Fruit fly (Drosophila melanogaster) whole organism, embryonic: ENCODE results near the gene Spx.
A peak's percentile ranks its signal among the peaks of the same experiment; 100 is the strongest.

Experiments used
- BtbVII ChIP-seq: fragments of 200-800 bp; sonication (Bioruptor generic); optimal IDR thresholded peaks from 3 replicates; lab custom pipeline; 2017; ENCODE audit warnings: missing biosample characterization, mild to moderate bottlenecking, missing genetic modification characterization
- C15 ChIP-seq: fragments of 200-800 bp; sonication (Bioruptor generic); IDR thresholded peaks from 3 replicates; pipeline ENCODE4 v1.3.6; 2022; ENCODE audit warnings: missing biosample characterization, missing genetic modification characterization
- CG12236 ChIP-seq: fragments of 200-800 bp; sonication (Bioruptor generic); optimal IDR thresholded peaks from 2 replicates; lab custom pipeline; 2016; ENCODE audit warnings: missing biosample characterization, missing genetic modification characterization
- CG1233 ChIP-seq: fragments of 200-800 bp; sonication (Bioruptor generic); optimal IDR thresholded peaks from 4 replicates; lab custom pipeline; 2018; ENCODE audit warnings: missing biosample characterization, mild to moderate bottlenecking, missing genetic modification characterization
- CG12769 ChIP-seq: fragments of 200-800 bp; sonication (Bioruptor generic); optimal IDR thresholded peaks from 2 replicates; lab custom pipeline; 2019; ENCODE audit warnings: missing biosample characterization, mild to moderate bottlenecking, missing genetic modification characterization, moderate library complexity
- CG13296 ChIP-seq: fragments of 200-800 bp; sonication (Bioruptor generic); optimal IDR thresholded peaks from 3 replicates; lab custom pipeline; 2018; ENCODE audit warnings: missing biosample characterization, mild to moderate bottlenecking, missing genetic modification characterization
- CG14860 ChIP-seq: fragments of 200-800 bp; sonication (Bioruptor generic); IDR thresholded peaks from 3 replicates; pipeline ENCODE4 v1.3.6; 2022; ENCODE audit warnings: missing biosample characterization, missing genetic modification characterization; ENCODE audit not compliant: partially characterized antibody
- CG16779 ChIP-seq: fragments of 200-800 bp; sonication (Bioruptor generic); IDR thresholded peaks from 2 replicates; pipeline ENCODE4 v1.3.6; 2022; ENCODE audit warnings: missing biosample characterization, missing genetic modification characterization
- CG1832 ChIP-seq: fragments of 200-800 bp; sonication (Bioruptor generic); optimal IDR thresholded peaks from 2 replicates; lab custom pipeline; 2017; ENCODE audit warnings: missing biosample characterization, mild to moderate bottlenecking, missing genetic modification characterization, inconsistent platforms
- CG2116 ChIP-seq: fragments of 200-800 bp; sonication (Bioruptor generic); optimal IDR thresholded peaks from 3 replicates; lab custom pipeline; 2018; ENCODE audit warnings: missing biosample characterization, mild to moderate bottlenecking, missing genetic modification characterization
- CG34224 ChIP-seq: fragments of 200-800 bp; sonication (Bioruptor generic); IDR thresholded peaks from 3 replicates; pipeline ENCODE4 v1.3.6; 2022; ENCODE audit warnings: missing biosample characterization, missing genetic modification characterization; ENCODE audit not compliant: partially characterized antibody
- CG34422 ChIP-seq: fragments of 200-800 bp; sonication (Bioruptor generic); IDR thresholded peaks from 3 replicates; pipeline ENCODE4 v1.3.6; 2022; ENCODE audit warnings: missing biosample characterization, missing genetic modification characterization
- CG7357 ChIP-seq: fragments of 200-800 bp; sonication (Bioruptor generic); IDR thresholded peaks from 3 replicates; pipeline ENCODE4 v1.3.6; 2022; ENCODE audit warnings: missing biosample characterization, missing genetic modification characterization
- CG9437 ChIP-seq: fragments of 200-800 bp; sonication (Bioruptor generic); optimal IDR thresholded peaks from 2 replicates; lab custom pipeline; 2018; ENCODE audit warnings: missing biosample characterization, mild to moderate bottlenecking, missing genetic modification characterization
- CG9817 ChIP-seq: fragments of 200-800 bp; sonication (Bioruptor generic); optimal IDR thresholded peaks from 2 replicates; lab custom pipeline; 2018; ENCODE audit warnings: missing biosample characterization, mild to moderate bottlenecking, missing genetic modification characterization, moderate library complexity
- CG9932 ChIP-seq: fragments of 200-800 bp; sonication (Bioruptor generic); IDR thresholded peaks from 2 replicates; pipeline ENCODE4 v1.3.6; 2022; ENCODE audit warnings: missing biosample characterization, missing genetic modification characterization
- HLH3B ChIP-seq: fragments of 200-800 bp; sonication (Bioruptor generic); IDR thresholded peaks from 2 replicates; pipeline ENCODE4 v1.3.6; 2022; ENCODE audit warnings: missing biosample characterization, missing genetic modification characterization
- HmgZ ChIP-seq: fragments of 200-800 bp; sonication (Bioruptor generic); optimal IDR thresholded peaks from 2 replicates; lab custom pipeline; 2018; ENCODE audit warnings: missing biosample characterization, mild to moderate bottlenecking, missing genetic modification characterization
- Meics ChIP-seq: fragments of 200-800 bp; sonication (Bioruptor generic); optimal IDR thresholded peaks from 2 replicates; lab custom pipeline; 2017; ENCODE audit warnings: missing biosample characterization, mild to moderate bottlenecking, missing genetic modification characterization
- Mrtf ChIP-seq: fragments of 200-800 bp; sonication (Bioruptor generic); IDR thresholded peaks from 3 replicates; pipeline ENCODE4 v1.3.6; 2022; ENCODE audit warnings: missing biosample characterization, missing genetic modification characterization
- Neu2 ChIP-seq: fragments of 200-800 bp; sonication (Bioruptor generic); optimal IDR thresholded peaks from 3 replicates; lab custom pipeline; 2016; ENCODE audit warnings: missing biosample characterization, missing genetic modification characterization, borderline replicate concordance
- Opbp ChIP-seq: fragments of 200-800 bp; sonication (Bioruptor generic); IDR thresholded peaks from 3 replicates; pipeline ENCODE4 v1.3.6; 2022; ENCODE audit warnings: missing biosample characterization, missing genetic modification characterization; ENCODE audit not compliant: partially characterized antibody
- Rfx ChIP-seq: fragments of 200-800 bp; sonication (Bioruptor generic); IDR thresholded peaks from 2 replicates; pipeline ENCODE4 v1.3.6; 2022; ENCODE audit warnings: missing biosample characterization, missing genetic modification characterization
- Scr ChIP-seq: fragments of 200-800 bp; sonication (Bioruptor generic); IDR thresholded peaks from 2 replicates; pipeline ENCODE4 v1.3.6; 2022; ENCODE audit warnings: missing biosample characterization, missing genetic modification characterization; ENCODE audit not compliant: partially characterized antibody
- Side ChIP-seq: fragments of 200-800 bp; sonication (Bioruptor generic); optimal IDR thresholded peaks from 2 replicates; lab custom pipeline; 2016; ENCODE audit warnings: missing biosample characterization, missing genetic modification characterization
- Taf1 ChIP-seq: fragments of 200-800 bp; sonication (Bioruptor generic); IDR thresholded peaks from 2 replicates; pipeline ENCODE4 v1.3.6; 2022; ENCODE audit warnings: missing biosample characterization, missing genetic modification characterization
- Vsx1 ChIP-seq: fragments of 200-800 bp; sonication (Bioruptor generic); optimal IDR thresholded peaks from 2 replicates; lab custom pipeline; 2017; ENCODE audit warnings: missing biosample characterization, mild to moderate bottlenecking, missing genetic modification characterization, missing genetic modification reagents
- YL-1 ChIP-seq: fragments of 200-800 bp; sonication (Bioruptor generic); optimal IDR thresholded peaks from 3 replicates; lab custom pipeline; 2017; ENCODE audit warnings: missing biosample characterization, mild to moderate bottlenecking, missing genetic modification characterization
- ase ChIP-seq: fragments of 200-800 bp; sonication (Bioruptor generic); IDR thresholded peaks from 3 replicates; pipeline ENCODE4 v1.3.6; 2022; ENCODE audit warnings: missing biosample characterization, missing genetic modification characterization
- btn ChIP-seq: fragments of 200-800 bp; sonication (Bioruptor generic); optimal IDR thresholded peaks from 2 replicates; lab custom pipeline; 2016; ENCODE audit warnings: missing biosample characterization, missing genetic modification characterization
- cg ChIP-seq: fragments of 200-800 bp; sonication (Bioruptor generic); optimal IDR thresholded peaks from 3 replicates; lab custom pipeline; 2019; ENCODE audit warnings: missing biosample characterization, mild to moderate bottlenecking, missing genetic modification characterization, moderate library complexity
- ci ChIP-seq: fragments of 200-800 bp; sonication (Bioruptor generic); IDR thresholded peaks from 3 replicates; pipeline ENCODE4 v1.3.6; 2022; ENCODE audit warnings: missing biosample characterization, missing genetic modification characterization
- disco-r ChIP-seq: fragments of 200-800 bp; sonication (Bioruptor generic); optimal IDR thresholded peaks from 2 replicates; lab custom pipeline; 2016; ENCODE audit warnings: missing biosample characterization, missing genetic modification characterization
- fd102C ChIP-seq: fragments of 200-800 bp; sonication (Bioruptor generic); optimal IDR thresholded peaks from 2 replicates; lab custom pipeline; 2018; ENCODE audit warnings: missing biosample characterization, mild to moderate bottlenecking, missing genetic modification characterization, moderate library complexity
- h ChIP-seq: fragments of >200 bp; optimal IDR thresholded peaks from 2 replicates; lab custom pipeline; 2017
- ham ChIP-seq: fragments of 200-800 bp; sonication (Bioruptor generic); IDR thresholded peaks from 2 replicates; pipeline ENCODE4 v1.3.6; 2022; ENCODE audit warnings: missing biosample characterization, missing genetic modification characterization
- ind ChIP-seq: fragments of 200-800 bp; sonication (Bioruptor generic); optimal IDR thresholded peaks from 3 replicates; lab custom pipeline; 2016; ENCODE audit warnings: missing biosample characterization, missing genetic modification characterization
- knrl ChIP-seq: fragments of 200-800 bp; sonication (Bioruptor generic); IDR thresholded peaks from 3 replicates; pipeline ENCODE4 v1.3.6; 2022; ENCODE audit warnings: missing biosample characterization, missing genetic modification characterization; ENCODE audit not compliant: partially characterized antibody
- lmd ChIP-seq: fragments of 200-800 bp; sonication (Bioruptor generic); IDR thresholded peaks from 2 replicates; pipeline ENCODE4 v1.3.6; 2022; ENCODE audit warnings: missing biosample characterization, missing genetic modification characterization
- lov ChIP-seq, 2 experiments: fragments of 200-800 bp in 1 of 2; fragments of >200 bp in 1 of 2; sonication (Bioruptor generic) in 1 of 2; IDR thresholded peaks in 1 of 2; optimal IDR thresholded peaks in 1 of 2; 2 replicates in 1 of 2; 3 replicates in 1 of 2; pipeline versions ENCODE4 v1.3.6 to Lab custom; 2017 to 2022; ENCODE audit warnings: missing biosample characterization in 1 of 2, missing genetic modification characterization in 1 of 2
- odd ChIP-seq: fragments of 200-800 bp; sonication (Bioruptor generic); optimal IDR thresholded peaks from 2 replicates; lab custom pipeline; 2017; ENCODE audit warnings: missing biosample characterization, mild to moderate bottlenecking, missing genetic modification characterization
- otp ChIP-seq: fragments of 200-800 bp; sonication (Bioruptor generic); IDR thresholded peaks from 3 replicates; pipeline ENCODE4, ENCODE4 v1.3.6; 2022; ENCODE audit warnings: missing biosample characterization, missing genetic modification characterization
- pzg ChIP-seq: fragments of 200-800 bp; sonication (Bioruptor generic); optimal IDR thresholded peaks from 3 replicates; lab custom pipeline; 2018; ENCODE audit warnings: missing biosample characterization, mild to moderate bottlenecking, missing genetic modification characterization, moderate library complexity
- ro ChIP-seq: fragments of 200-800 bp; sonication (Bioruptor generic); IDR thresholded peaks from 2 replicates; pipeline ENCODE4 v1.3.6; 2022; ENCODE audit warnings: missing biosample characterization, missing genetic modification characterization
- sc ChIP-seq, 3 experiments: fragments of >200 bp in 2 of 3; fragments of 200-800 bp in 1 of 3; sonication (Bioruptor generic) in 1 of 3; optimal IDR thresholded peaks; 2 replicates in 2 of 3; 3 replicates in 1 of 3; lab custom pipeline; 2017; ENCODE audit warnings: mild to moderate bottlenecking in 1 of 3, missing biosample characterization in 1 of 3, missing genetic modification characterization in 1 of 3, missing genetic modification reagents in 1 of 3
- slou ChIP-seq: fragments of 200-800 bp; sonication (Bioruptor generic); optimal IDR thresholded peaks from 3 replicates; lab custom pipeline; 2016; ENCODE audit warnings: missing biosample characterization, missing genetic modification characterization
- so ChIP-seq: fragments of 200-800 bp; sonication (Bioruptor generic); IDR thresholded peaks from 3 replicates; pipeline ENCODE4 v1.3.6; 2022; ENCODE audit warnings: missing biosample characterization, missing genetic modification characterization
- sr ChIP-seq: fragments of 200-800 bp; sonication (Bioruptor generic); IDR thresholded peaks from 3 replicates; pipeline ENCODE4 v1.3.6; 2022; ENCODE audit warnings: missing biosample characterization, missing genetic modification characterization
- tup ChIP-seq: fragments of 200-800 bp; sonication (Bioruptor generic); optimal IDR thresholded peaks from 2 replicates; lab custom pipeline; 2016; ENCODE audit warnings: missing biosample characterization, mild to moderate bottlenecking, missing genetic modification characterization, moderate library complexity
- vfl ChIP-seq: fragments of 200-800 bp; sonication (Bioruptor generic); optimal IDR thresholded peaks from 2 replicates; lab custom pipeline; 2016; ENCODE audit warnings: missing biosample characterization, missing genetic modification characterization

The Spx gene

DNA sequence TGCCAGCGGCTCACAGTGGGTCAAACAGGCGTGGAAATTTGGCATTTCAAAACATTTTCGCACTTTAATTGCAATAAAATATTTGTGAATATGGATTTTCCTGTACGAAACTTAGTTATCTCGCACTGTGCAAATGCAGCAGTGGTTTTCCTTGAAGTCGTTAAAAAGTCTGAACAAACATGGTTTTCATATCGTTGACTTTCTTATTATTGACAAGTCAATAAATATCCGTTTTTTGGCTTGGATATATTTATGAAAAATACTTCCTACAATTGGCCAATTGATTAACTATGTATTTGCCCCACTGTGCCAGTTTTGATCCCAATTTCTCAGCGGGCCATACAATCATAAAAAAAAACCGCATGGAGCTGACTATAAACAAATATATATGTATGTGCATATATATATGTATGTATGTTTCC lies 9.8 kb downstream of the Spx start (continued):
- TF ChIP-seq knrl (GFP tag; lab: Robert Waterston, UW) (peak; percentile 40; the same call in 1 of the 3 replicates), slou (GFP tag; lab: Kevin White, UChicago) (peak; percentile 85), CG34224 (GFP tag; lab: Robert Waterston, UW) (no peak), CG14860 (GFP tag; lab: Robert Waterston, UW) (peak; percentile 52; the same call in 2 of the 3 replicates), CG34422 (GFP tag; lab: Robert Waterston, UW) (peak; percentile 96), h (no peak), Rfx (peak; percentile 88), Scr (GFP tag; lab: Robert Waterston, UW) (0 out of 2 replicates have a peak, but pooled peaks have one; percentile 33), CG16779 (peak; percentile 85), Opbp (GFP tag; lab: Robert Waterston, UW) (no peak), CG12769 (tag; lab: Kevin White, UChicago) (peak; percentile 93), lmd (GFP tag; lab: Robert Waterston, UW) (peak; percentile 95), YL-1 (peak; percentile 61), Mrtf (GFP tag; lab: Robert Waterston, UW) (peak; percentile 93), CG12236 (GFP tag; lab: Kevin White, UChicago) (peak; percentile 96), tup (GFP tag; lab: Kevin White, UChicago) (peak; percentile 78), Vsx1 (GFP tag; lab: Kevin White, UChicago) (peak; percentile 97), CG9437 (GFP tag; lab: Kevin White, UChicago) (peak; percentile 95), CG13296 (GFP tag; lab: Kevin White, UChicago) (peak; percentile 95), sc (optimal IDR thresholded peaks at IDR 0.05; lab: Kevin White, UChicago) (no peak), sc (GFP tag; optimal IDR thresholded peaks at IDR 0.05; lab: Kevin White, UChicago) (peak; percentile 92), CG1832 (GFP tag; lab: Kevin White, UChicago) (no peak), CG2116 (GFP tag; lab: Kevin White, UChicago) (peak; percentile 84), vfl (GFP tag; lab: Kevin White, UChicago) (peak; percentile 84), CG9817 (tag; lab: Kevin White, UChicago) (peak; percentile 91), odd (GFP tag; lab: Kevin White, UChicago) (peak; percentile 95), lov (optimal IDR thresholded peaks at IDR 0.05; lab: Kevin White, UChicago) (no peak), lov (GFP tag; IDR thresholded peaks at IDR 0.05; lab: Robert Waterston, UW) (peak; percentile 89), btn (GFP tag; lab: Kevin White, UChicago) (peak; percentile 92), Neu2 (peak; percentile 81), disco-r (peak; percentile 93), Side (GFP tag; lab: Kevin White, UChicago) (peak; percentile 93), CG7357 (GFP tag; lab: Robert Waterston, UW) (peak; percentile 87), ro (GFP tag; lab: Robert Waterston, UW) (peak; percentile 83), fd102C (GFP tag; lab: Kevin White, UChicago) (peak; percentile 6), BtbVII (peak; percentile 94), otp (GFP tag; lab: Robert Waterston, UW) (peak; percentile 91), HLH3B (GFP tag; lab: Robert Waterston, UW) (peak; percentile 94), sr (peak; percentile 81), so (GFP tag; lab: Robert Waterston, UW) (peak; percentile 97), ci (peak; percentile 95), ind (GFP tag; lab: Kevin White, UChicago) (peak; percentile 95), pzg (GFP tag; lab: Kevin White, UChicago) (no peak), ase (GFP tag; lab: Robert Waterston, UW) (peak; percentile 94), C15 (peak; percentile 82), HmgZ (tag; lab: Kevin White, UChicago) (peak; percentile 96), ham (GFP tag; lab: Robert Waterston, UW) (peak; percentile 50; the same call in 1 of the 2 replicates), Meics (GFP tag; lab: Kevin White, UChicago) (peak; percentile 95), Taf1 (peak; percentile 69), CG1233 (GFP tag; lab: Kevin White, UChicago) (peak; percentile 91), cg (GFP tag; lab: Kevin White, UChicago) (no peak), CG9932 (GFP tag; lab: Robert Waterston, UW) (peak; percentile 81)
